Worm (Caenorhabditis elegans): ENCODE results near the gene hpo-26.

Gene hpo-26

ce11 chrV:6524757-6525156 is 8.1 kb downstream of the hpo-26 start, which contains the start of gene acs-1 (continued):
- no peak for TF ChIP-seq egl-27 (tag; optimal IDR thresholded peaks at IDR 0.05)
- no peak for TF ChIP-seq ces-1 (GFP tag; optimal IDR thresholded peaks at IDR 0.05)
- TF ChIP-seq ceh-44 (GFP tag; IDR thresholded peaks at IDR 0.05): no peak
- TF ChIP-seq F44E2.7 (GFP tag; IDR thresholded peaks at IDR 0.05): no peak
- no peak for TF ChIP-seq spr-3 (GFP tag; optimal IDR thresholded peaks at IDR 0.05)
- no peak for TF ChIP-seq dpl-1 (GFP tag; optimal IDR thresholded peaks at IDR 0.05)
- TF ChIP-seq zag-1 (tag; optimal IDR thresholded peaks at IDR 0.05): no peak
- TF ChIP-seq mxl-2 (GFP tag; conservative IDR thresholded peaks at IDR 0.05): no peak
- peak; percentile 52 for TF ChIP-seq mxl-3 (GFP tag; optimal IDR thresholded peaks at IDR 0.05)
- no peak for TF ChIP-seq lin-38 (GFP tag; IDR thresholded peaks at IDR 0.05)
- TF ChIP-seq lin-13 (GFP tag; optimal IDR thresholded peaks at IDR 0.05): no peak
- no peak for TF ChIP-seq ctbp-1 (GFP tag; IDR thresholded peaks at IDR 0.05)
- TF ChIP-seq lsy-2 (tag; optimal IDR thresholded peaks at IDR 0.05): no peak
- TF ChIP-seq php-3 (GFP tag; IDR thresholded peaks at IDR 0.05): no peak
- no peak for TF ChIP-seq nhr-11 (tag; optimal IDR thresholded peaks at IDR 0.05)
- TF ChIP-seq unc-62 (GFP tag; optimal IDR thresholded peaks at IDR 0.05 in 1 of 2): no peak
- TF ChIP-seq unc-62 (tag; optimal IDR thresholded peaks at IDR 0.05): no peak
- no peak for TF ChIP-seq dmd-9 (GFP tag; IDR thresholded peaks at IDR 0.05)
- TF ChIP-seq lin-29 (GFP tag; IDR thresholded peaks at IDR 0.05): no peak
- TF ChIP-seq daf-16 (GFP tag; optimal IDR thresholded peaks at IDR 0.05): no peak
- peak; percentile 69 for TF ChIP-seq daf-16 (tag; optimal IDR thresholded peaks at IDR 0.05)
- TF ChIP-seq Y75B8A.6 (GFP tag; IDR thresholded peaks at IDR 0.05): no peak
- no peak for TF ChIP-seq snpc-1.2 (GFP tag; IDR thresholded peaks at IDR 0.05)
- TF ChIP-seq lir-3 (tag; optimal IDR thresholded peaks at IDR 0.05): no peak
- no peak for TF ChIP-seq saeg-2 (GFP tag; IDR thresholded peaks at IDR 0.05)
- 0 out of 2 replicates have a peak, but pooled peaks have one; percentile 28 for TF ChIP-seq lin-1 (GFP tag; IDR thresholded peaks at IDR 0.05)

- TF ChIP-seq hlh-30 (tag; optimal IDR thresholded peaks at IDR 0.05; ENCODE audit: insufficient read depth) (no peak), ztf-11 (tag; optimal IDR thresholded peaks at IDR 0.05) (no peak), daf-16 (GFP tag; optimal IDR thresholded peaks at IDR 0.05) (no peak), daf-16 (tag; optimal IDR thresholded peaks at IDR 0.05) (peak; percentile 65), mep-1 (tag; optimal IDR thresholded peaks at IDR 0.05) (no peak), unc-62 (GFP tag; optimal IDR thresholded peaks at IDR 0.05 in 1 of 2) (peak in 1 of 2 experiments; percentile 87), unc-62 (tag; optimal IDR thresholded peaks at IDR 0.05) (no peak), dve-1 (tag; optimal IDR thresholded peaks at IDR 0.05; ENCODE audit: insufficient read depth) (peak; percentile 62), php-3 (GFP tag; IDR thresholded peaks at IDR 0.05) (peak; percentile 67; the same call in 1 of the 2 replicates), ZK546.5 (tag; optimal IDR thresholded peaks at IDR 0.05) (no peak), arid-1 (GFP tag; conservative IDR thresholded peaks at IDR 0.05) (no peak), F10B5.3 (tag; optimal IDR thresholded peaks at IDR 0.05) (no peak), mxl-3 (GFP tag; optimal IDR thresholded peaks at IDR 0.05) (peak; percentile 50), egl-27 (tag; optimal IDR thresholded peaks at IDR 0.05) (no peak), R02D3.7 (tag; optimal IDR thresholded peaks at IDR 0.05) (no peak), F49E8.2 (tag; optimal IDR thresholded peaks at IDR 0.05; ENCODE audit: borderline replicate concordance) (no peak), dmd-8 (GFP tag; IDR thresholded peaks at IDR 0.05) (0 out of 2 replicates have a peak, but pooled peaks have one; percentile 19), Y48G9A.11 (GFP tag; IDR thresholded peaks at IDR 0.05) (no peak), ceh-20 (GFP tag; IDR thresholded peaks at IDR 0.05) (0 out of 2 replicates have a peak, but pooled peaks have one; percentile 15), nhr-41 (GFP tag; IDR thresholded peaks at IDR 0.05) (peak; percentile 41; the same call in 1 of the 2 replicates), lin-1 (GFP tag; IDR thresholded peaks at IDR 0.05) (peak; percentile 56; the same call in 1 of the 2 replicates), zag-1 (tag; optimal IDR thresholded peaks at IDR 0.05) (no peak), lsy-2 (tag; optimal IDR thresholded peaks at IDR 0.05) (no peak), tra-1 (GFP tag; IDR thresholded peaks at IDR 0.05) (peak; percentile 83), pqm-1 (tag; optimal IDR thresholded peaks at IDR 0.05) (peak; percentile 46), lin-39 (tag; optimal IDR thresholded peaks at IDR 0.05) (no peak), nhr-28 (tag; optimal IDR thresholded peaks at IDR 0.05) (peak; percentile 56), dmd-6 (GFP tag; IDR thresholded peaks at IDR 0.05) (peak; percentile 97), hlh-11 (tag; optimal IDR thresholded peaks at IDR 0.05) (peak; percentile 88)
Measured at ce11 chrV:6522879-6523497, 9.9 kb downstream of the hpo-26 start.
